Worm (Caenorhabditis elegans) whole organism, early embryonic: ENCODE results near the gene F40C5.1.
"Not testable (repeated sequence)": the region's sequence is repeated elsewhere in the genome, so short reads cannot be mapped to it uniquely, and the experiment has no call there.

Experiments
- B0310.2 ChIP-seq: sonication (generic microtip); optimal IDR thresholded peaks from 2 replicates; lab custom pipeline; 2016; ENCODE audit warnings: mild to moderate bottlenecking, missing genetic modification characterization, missing compliant biosample characterization
- F13C5.2 ChIP-seq: sonication (generic microtip); optimal IDR thresholded peaks from 2 replicates; lab custom pipeline; 2017; ENCODE audit warnings: mild to moderate bottlenecking, missing genetic modification characterization, inconsistent platforms, missing compliant biosample characterization
- aly-1 ChIP-seq: sonication (generic microtip); optimal IDR thresholded peaks from 2 replicates; lab custom pipeline; 2016; ENCODE audit warnings: missing genetic modification characterization, missing compliant biosample characterization
- ama-1 ChIP-seq: fragments of 150-350 bp; optimal IDR thresholded peaks from 2 replicates; lab custom pipeline; 2014
- ceh-13 ChIP-seq: fragments of 200-800 bp; sonication (Bioruptor generic); optimal IDR thresholded peaks from 2 replicates; lab custom pipeline; 2018; ENCODE audit warnings: mild to moderate bottlenecking, missing genetic modification characterization, missing compliant biosample characterization
- ceh-36 ChIP-seq: sonication (generic microtip); optimal IDR thresholded peaks from 2 replicates; lab custom pipeline; 2016; ENCODE audit warnings: missing genetic modification characterization, inconsistent platforms, missing compliant biosample characterization
- ets-7 ChIP-seq: sonication (generic microtip); optimal IDR thresholded peaks from 2 replicates; lab custom pipeline; 2016; ENCODE audit warnings: missing genotype, missing genetic modification characterization, missing compliant biosample characterization
- flt-1 ChIP-seq: fragments of 200-800 bp; sonication (Bioruptor generic); IDR thresholded peaks from 2 replicates; pipeline ENCODE4 v1.3.6; 2022; ENCODE audit warnings: missing genetic modification characterization, missing compliant biosample characterization
- hmbx-1 ChIP-seq: sonication (generic microtip); optimal IDR thresholded peaks from 2 replicates; lab custom pipeline; 2016; ENCODE audit warnings: mild to moderate bottlenecking, missing genetic modification characterization, missing compliant biosample characterization
- hmg-4 ChIP-seq: fragments of 200-800 bp; sonication (Bioruptor generic); optimal IDR thresholded peaks from 2 replicates; lab custom pipeline; 2018; ENCODE audit warnings: mild to moderate bottlenecking, missing genetic modification characterization, missing compliant biosample characterization
- hnd-1 ChIP-seq: sonication (generic microtip); optimal IDR thresholded peaks from 2 replicates; lab custom pipeline; 2016; ENCODE audit warnings: missing genetic modification characterization, missing compliant biosample characterization
- pes-1 ChIP-seq: fragments of 200-800 bp; sonication (Bioruptor generic); IDR thresholded peaks from 2 replicates; pipeline ENCODE4 v1.3.6; 2022; ENCODE audit warnings: missing genetic modification reagents, missing genetic modification characterization, missing compliant biosample characterization
- scrt-1 ChIP-seq: fragments of 200-800 bp; sonication (Bioruptor generic); IDR thresholded peaks from 2 replicates; pipeline ENCODE4 v1.3.6; 2022; ENCODE audit warnings: missing genetic modification characterization, missing compliant biosample characterization
- sea-1 ChIP-seq: fragments of 200-800 bp; sonication (Bioruptor generic); conservative IDR thresholded peaks from 2 replicates; pipeline ENCODE4 v1.3.6; 2022; ENCODE audit warnings: missing genetic modification characterization, missing compliant biosample characterization
- tbx-11 ChIP-seq: fragments of 200-800 bp; sonication (Bioruptor generic); IDR thresholded peaks from 2 replicates; pipeline ENCODE4 v1.3.6; 2022; ENCODE audit warnings: missing genetic modification characterization, missing compliant biosample characterization
- tbx-37 ChIP-seq: fragments of 200-800 bp; sonication (Bioruptor generic); conservative IDR thresholded peaks from 2 replicates; pipeline ENCODE4 v1.3.6; 2022; ENCODE audit warnings: missing genetic modification reagents, missing genetic modification characterization, missing compliant biosample characterization
- tra-4 ChIP-seq: sonication (generic microtip); optimal IDR thresholded peaks from 2 replicates; lab custom pipeline; 2017; ENCODE audit warnings: missing genetic modification characterization, missing compliant biosample characterization

Gene F40C5.1

ce11 chrV:3585011-3585410 lies 12.5 kb downstream of the F40C5.1 start:
- no peak for TF ChIP-seq scrt-1 (GFP tag; lab: Robert Waterston, UW)
- no peak for TF ChIP-seq ama-1 (lab: Kevin White, UChicago)
- no peak for TF ChIP-seq ets-7 (tag; lab: Kevin White, UChicago)
- TF ChIP-seq tbx-37 (GFP tag; lab: Robert Waterston, UW) = no peak
- no peak for TF ChIP-seq flt-1 (GFP tag; lab: Robert Waterston, UW)
- no peak for TF ChIP-seq tbx-11
- no peak for TF ChIP-seq tra-4
- TF ChIP-seq hnd-1 (tag; lab: Kevin White, UChicago) = no peak
- TF ChIP-seq ceh-36 = no peak
- TF ChIP-seq B0310.2 = no peak
- no peak for TF ChIP-seq F13C5.2 (tag; lab: Kevin White, UChicago)
- TF ChIP-seq aly-1 (tag; lab: Kevin White, UChicago) = no peak
- TF ChIP-seq hmg-4 (GFP tag; lab: Kevin White, UChicago) = no peak
- TF ChIP-seq pes-1 = no peak

- no peak for TF ChIP-seq F13C5.2 (tag; lab: Kevin White, UChicago)
- TF ChIP-seq hmg-4 (GFP tag; lab: Kevin White, UChicago) = peak; percentile 6
- TF ChIP-seq hnd-1 (tag; lab: Kevin White, UChicago) = no peak
- TF ChIP-seq B0310.2 = no peak
- no peak for TF ChIP-seq ama-1 (lab: Kevin White, UChicago)
- TF ChIP-seq flt-1 (GFP tag; lab: Robert Waterston, UW) = no peak
Observed at ce11 chrV:3586014-3586689, 13.6 kb downstream of the F40C5.1 start, which contains the start of the genes rpl-11.1 and T22F3.2. Gene rpl-11.1, minus strand, starts transcription at chrV:3586064. Gene T22F3.2, plus strand, starts transcription at chrV:3586639.

ce11 chrV:3587633-3588032 lies 15.1 kb downstream of the F40C5.1 start:
- TF ChIP-seq F13C5.2 (tag; lab: Kevin White, UChicago) (peak; percentile 59), hmg-4 (GFP tag; lab: Kevin White, UChicago) (peak; percentile 61), sea-1 (GFP tag; lab: Robert Waterston, UW) (peak; percentile 68; the same call in 1 of the 2 replicates), ets-7 (tag; lab: Kevin White, UChicago) (no peak), tbx-37 (GFP tag; lab: Robert Waterston, UW) (no peak), flt-1 (GFP tag; lab: Robert Waterston, UW) (no peak; the same call in 1 of the 2 replicates), hmbx-1 (tag; lab: Kevin White, UChicago) (no peak), ama-1 (lab: Kevin White, UChicago) (no peak), tbx-11 (peak; percentile 55; the same call in 1 of the 2 replicates), pes-1 (peak; percentile 84), hnd-1 (tag; lab: Kevin White, UChicago) (peak; percentile 28), B0310.2 (peak; percentile 52), tra-4 (no peak), aly-1 (tag; lab: Kevin White, UChicago) (no peak), scrt-1 (GFP tag; lab: Robert Waterston, UW) (peak; percentile 45; the same call in 1 of the 2 replicates), ceh-13 (GFP tag; lab: Kevin White, UChicago) (no peak), ceh-36 (peak; percentile 60)

DNA sequence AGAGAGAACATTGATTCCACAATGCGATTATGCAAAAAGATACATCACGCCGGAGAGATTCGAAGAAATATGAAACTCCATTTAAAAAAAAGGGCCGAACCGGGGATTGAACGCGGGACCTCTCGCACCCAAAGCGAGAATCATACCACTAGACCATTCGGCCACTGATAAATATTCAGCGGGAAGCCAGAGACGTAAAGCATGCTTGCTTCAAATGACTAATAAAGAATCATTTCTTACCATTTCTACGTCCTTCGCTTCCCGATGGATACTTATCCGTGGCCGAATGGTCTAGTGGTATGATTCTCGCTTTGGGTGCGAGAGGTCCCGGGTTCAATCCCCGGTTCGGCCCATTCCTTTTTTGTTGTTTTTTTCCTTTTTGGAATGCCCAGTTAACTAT lies 15.7 kb downstream of the F40C5.1 start:
- TF ChIP-seq pes-1 (0 out of 2 replicates have a peak, but pooled peaks have one; percentile 23), tra-4 (no peak)

DNA sequence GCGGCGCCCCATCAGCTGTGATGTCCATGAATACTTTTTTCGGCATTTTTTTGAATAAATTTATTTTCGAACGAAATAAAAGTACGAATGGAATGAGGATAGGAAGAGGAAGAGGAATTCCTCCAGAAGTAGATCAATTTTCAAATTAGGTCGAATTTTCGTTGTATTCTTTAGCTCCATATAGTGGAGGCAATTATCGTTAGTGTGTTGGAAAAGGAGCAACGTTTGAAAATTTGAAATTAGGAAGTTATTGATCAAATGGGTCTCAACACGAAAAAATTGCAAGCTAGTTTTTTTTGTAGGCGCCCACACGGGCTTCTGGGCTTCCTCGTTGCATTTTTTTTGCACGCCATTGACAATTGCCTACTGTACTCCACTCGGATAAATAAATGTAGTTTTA lies 19.6 kb downstream of the F40C5.1 start, which contains the start of gene T22F3.12:
T22F3.12 (minus strand) TSS at position 101 of the 400 bp plus-strand sequence.
- TF ChIP-seq B0310.2 (no peak), ceh-36 (no peak), ama-1 (lab: Kevin White, UChicago) (no peak), tra-4 (no peak), flt-1 (GFP tag; lab: Robert Waterston, UW) (no peak), ceh-13 (GFP tag; lab: Kevin White, UChicago) (no peak), hmg-4 (GFP tag; lab: Kevin White, UChicago) (no peak), hnd-1 (tag; lab: Kevin White, UChicago) (no peak), sea-1 (GFP tag; lab: Robert Waterston, UW) (no peak), hmbx-1 (tag; lab: Kevin White, UChicago) (no peak), aly-1 (tag; lab: Kevin White, UChicago) (no peak), tbx-37 (GFP tag; lab: Robert Waterston, UW) (no peak), ets-7 (tag; lab: Kevin White, UChicago) (no peak), scrt-1 (GFP tag; lab: Robert Waterston, UW) (no peak), pes-1 (no peak), F13C5.2 (tag; lab: Kevin White, UChicago) (no peak), tbx-11 (no peak)

ce11 chrV:3594936-3595335 lies 22.4 kb downstream of the F40C5.1 start, which contains the start of gene srh-213:
Gene srh-213, minus strand, starts transcription at chrV:3595036.
- TF ChIP-seq hnd-1 (tag; lab: Kevin White, UChicago) (no peak), aly-1 (tag; lab: Kevin White, UChicago) (no peak), tbx-11 (no peak), sea-1 (GFP tag; lab: Robert Waterston, UW) (no peak), F13C5.2 (tag; lab: Kevin White, UChicago) (no peak), ceh-13 (GFP tag; lab: Kevin White, UChicago) (no peak), scrt-1 (GFP tag; lab: Robert Waterston, UW) (no peak), ceh-36 (no peak), ets-7 (tag; lab: Kevin White, UChicago) (no peak), ama-1 (lab: Kevin White, UChicago) (no peak), pes-1 (no peak), flt-1 (GFP tag; lab: Robert Waterston, UW) (no peak), hmg-4 (GFP tag; lab: Kevin White, UChicago) (no peak)

ce11 chrV:3597052-3597451 lies 24.5 kb downstream of the F40C5.1 start, which contains the start of gene srh-212:
Gene srh-212, minus strand, starts transcription at chrV:3597152.
- TF ChIP-seq aly-1 (tag; lab: Kevin White, UChicago); B0310.2; hnd-1 (tag; lab: Kevin White, UChicago): not testable (repeated sequence)
